Fruit fly (Drosophila melanogaster) whole organism, embryonic: ENCODE data around the gene CG14440.
A peak's percentile ranks its signal among the peaks of the same experiment; 100 is the strongest.

Experiments used
- Abd-B ChIP-seq: fragments of 200-800 bp; sonication (Bioruptor generic); optimal IDR thresholded peaks from 2 replicates; lab custom pipeline; 2018; ENCODE audit warnings: missing biosample characterization, mild to moderate bottlenecking, missing genetic modification characterization, moderate library complexity
- Antp ChIP-seq: fragments of 200-800 bp; sonication (Bioruptor generic); optimal IDR thresholded peaks from 3 replicates; lab custom pipeline; 2016; ENCODE audit warnings: missing biosample characterization, missing genetic modification characterization
- Bgb ChIP-seq: fragments of 200-800 bp; sonication (Bioruptor generic); IDR thresholded peaks from 2 replicates; pipeline ENCODE4 v1.3.6; 2022; ENCODE audit warnings: missing biosample characterization, missing genetic modification characterization; ENCODE audit not compliant: partially characterized antibody
- C15 ChIP-seq: fragments of 200-800 bp; sonication (Bioruptor generic); IDR thresholded peaks from 3 replicates; pipeline ENCODE4 v1.3.6; 2022; ENCODE audit warnings: missing biosample characterization, missing genetic modification characterization
- CG11723 ChIP-seq: fragments of 200-800 bp; sonication (Bioruptor generic); optimal IDR thresholded peaks from 2 replicates; lab custom pipeline; 2017; ENCODE audit warnings: missing biosample characterization, mild to moderate bottlenecking, missing genetic modification characterization
- CG1233 ChIP-seq: fragments of 200-800 bp; sonication (Bioruptor generic); optimal IDR thresholded peaks from 4 replicates; lab custom pipeline; 2018; ENCODE audit warnings: missing biosample characterization, mild to moderate bottlenecking, missing genetic modification characterization
- CG13775 ChIP-seq: fragments of 200-800 bp; sonication (Bioruptor generic); optimal IDR thresholded peaks from 3 replicates; lab custom pipeline; 2017; ENCODE audit warnings: missing biosample characterization, mild to moderate bottlenecking, missing genetic modification characterization
- CG17186 ChIP-seq: fragments of 200-800 bp; sonication (Bioruptor generic); optimal IDR thresholded peaks from 3 replicates; lab custom pipeline; 2017; ENCODE audit warnings: missing biosample characterization, missing genetic modification reagents, missing genetic modification characterization
- CG17359 ChIP-seq: fragments of 200-800 bp; sonication (Bioruptor generic); optimal IDR thresholded peaks from 3 replicates; lab custom pipeline; 2018; ENCODE audit warnings: missing biosample characterization, mild to moderate bottlenecking, missing genetic modification characterization, moderate library complexity
- CG1832 ChIP-seq: fragments of 200-800 bp; sonication (Bioruptor generic); optimal IDR thresholded peaks from 2 replicates; lab custom pipeline; 2017; ENCODE audit warnings: missing biosample characterization, mild to moderate bottlenecking, missing genetic modification characterization, inconsistent platforms
- CG18599 ChIP-seq: fragments of 200-800 bp; sonication (Bioruptor generic); optimal IDR thresholded peaks from 3 replicates; lab custom pipeline; 2017; ENCODE audit warnings: missing biosample characterization, missing genetic modification characterization, mild to moderate bottlenecking, moderate library complexity, missing genetic modification reagents
- CG3281 ChIP-seq: fragments of 200-800 bp; sonication (Bioruptor generic); optimal IDR thresholded peaks from 3 replicates; lab custom pipeline; 2017; ENCODE audit warnings: missing biosample characterization, mild to moderate bottlenecking, missing genetic modification characterization
- CG4282 ChIP-seq: fragments of 200-800 bp; sonication (Bioruptor generic); optimal IDR thresholded peaks from 2 replicates; lab custom pipeline; 2016; ENCODE audit warnings: missing biosample characterization, missing genetic modification characterization
- CG4404 ChIP-seq: fragments of 200-800 bp; sonication (Bioruptor generic); IDR thresholded peaks from 2 replicates; pipeline ENCODE4 v1.3.6; 2022; ENCODE audit warnings: missing biosample characterization, missing genetic modification characterization
- CG9797 ChIP-seq: fragments of 200-800 bp; sonication (Bioruptor generic); optimal IDR thresholded peaks from 3 replicates; lab custom pipeline; 2018; ENCODE audit warnings: missing biosample characterization, mild to moderate bottlenecking, missing genetic modification characterization
- D19A ChIP-seq: fragments of 200-800 bp; optimal IDR thresholded peaks from 3 replicates; lab custom pipeline; 2019; ENCODE audit warnings: missing biosample characterization, mild to moderate bottlenecking, missing genetic modification characterization, moderate library complexity
- D19B ChIP-seq: fragments of 200-800 bp; sonication (Bioruptor generic); optimal IDR thresholded peaks from 2 replicates; lab custom pipeline; 2017; ENCODE audit warnings: missing biosample characterization, mild to moderate bottlenecking, missing genetic modification characterization
- E2f2 ChIP-seq: fragments of 200-800 bp; sonication (Bioruptor generic); IDR thresholded peaks from 2 replicates; pipeline ENCODE4 v1.3.6; 2022; ENCODE audit warnings: missing biosample characterization, missing genetic modification characterization
- ERR ChIP-seq: fragments of 200-800 bp; sonication (Bioruptor generic); optimal IDR thresholded peaks from 2 replicates; lab custom pipeline; 2016; ENCODE audit warnings: missing biosample characterization, missing genetic modification characterization
- Fer3 ChIP-seq: fragments of 200-800 bp; sonication (Bioruptor generic); optimal IDR thresholded peaks from 2 replicates; lab custom pipeline; 2018; ENCODE audit warnings: missing biosample characterization, mild to moderate bottlenecking, missing genetic modification characterization, moderate library complexity
- HLH4C ChIP-seq: fragments of 200-800 bp; sonication (Bioruptor generic); IDR thresholded peaks from 3 replicates; pipeline ENCODE4 v1.3.6; 2022; ENCODE audit warnings: missing biosample characterization, missing genetic modification characterization; ENCODE audit not compliant: partially characterized antibody
- Meics ChIP-seq: fragments of 200-800 bp; sonication (Bioruptor generic); optimal IDR thresholded peaks from 2 replicates; lab custom pipeline; 2017; ENCODE audit warnings: missing biosample characterization, mild to moderate bottlenecking, missing genetic modification characterization
- NFAT ChIP-seq: fragments of 200-800 bp; sonication (Bioruptor generic); IDR thresholded peaks from 2 replicates; pipeline ENCODE4 v1.3.6; 2022; ENCODE audit warnings: missing biosample characterization, missing genetic modification characterization
- Ptx1 ChIP-seq: fragments of 200-800 bp; sonication (Bioruptor generic); IDR thresholded peaks from 2 replicates; pipeline ENCODE4 v1.3.6; 2022; ENCODE audit warnings: missing biosample characterization, missing genetic modification characterization
- Xbp1 ChIP-seq: fragments of 200-800 bp; sonication (Bioruptor generic); optimal IDR thresholded peaks from 3 replicates; lab custom pipeline; 2016; ENCODE audit warnings: missing biosample characterization, mild to moderate bottlenecking, missing genetic modification characterization
- amos ChIP-seq: fragments of 200-800 bp; sonication (Bioruptor generic); IDR thresholded peaks from 2 replicates; pipeline ENCODE4 v1.3.6; 2022; ENCODE audit warnings: missing biosample characterization, missing genetic modification characterization; ENCODE audit not compliant: partially characterized antibody
- aop ChIP-seq: fragments of 200-800 bp; sonication (Bioruptor generic); IDR thresholded peaks from 2 replicates; pipeline ENCODE4 v1.3.6; 2022; ENCODE audit warnings: missing biosample characterization, missing genetic modification characterization
- ash1 ChIP-seq: fragments of 200-800 bp; sonication (Bioruptor generic); optimal IDR thresholded peaks from 2 replicates; lab custom pipeline; 2018; ENCODE audit warnings: missing biosample characterization, mild to moderate bottlenecking, missing genetic modification characterization
- bcd ChIP-seq: fragments of 200-800 bp; sonication (Bioruptor generic); optimal IDR thresholded peaks from 2 replicates; lab custom pipeline; 2017; ENCODE audit warnings: missing biosample characterization, mild to moderate bottlenecking, missing genetic modification characterization
- da ChIP-seq: fragments of 200-800 bp; sonication (Bioruptor generic); optimal IDR thresholded peaks from 2 replicates; lab custom pipeline; 2016; ENCODE audit warnings: missing biosample characterization, missing genetic modification characterization
- dm ChIP-seq: fragments of 200-800 bp; sonication (Bioruptor generic); optimal IDR thresholded peaks from 3 replicates; lab custom pipeline; 2016; ENCODE audit warnings: missing biosample characterization, missing genetic modification characterization
- dmrt11E ChIP-seq: fragments of 200-800 bp; sonication (Bioruptor generic); optimal IDR thresholded peaks from 3 replicates; lab custom pipeline; 2018; ENCODE audit warnings: missing biosample characterization, mild to moderate bottlenecking, missing genetic modification characterization, moderate library complexity
- exex ChIP-seq: fragments of 200-800 bp; sonication (Bioruptor generic); optimal IDR thresholded peaks from 4 replicates; lab custom pipeline; 2018; ENCODE audit warnings: missing biosample characterization, mild to moderate bottlenecking, missing genetic modification characterization, moderate library complexity
- gcm ChIP-seq: fragments of 200-800 bp; sonication (Bioruptor generic); optimal IDR thresholded peaks from 2 replicates; lab custom pipeline; 2019; ENCODE audit warnings: missing biosample characterization, mild to moderate bottlenecking, missing genetic modification characterization, moderate library complexity
- grn ChIP-seq: fragments of 200-800 bp; sonication (Bioruptor generic); optimal IDR thresholded peaks from 3 replicates; lab custom pipeline; 2017; ENCODE audit warnings: missing biosample characterization, missing genetic modification characterization
- hbn ChIP-seq: fragments of 200-800 bp; sonication (Bioruptor generic); IDR thresholded peaks from 2 replicates; pipeline ENCODE4 v1.3.6; 2022; ENCODE audit warnings: missing biosample characterization, missing genetic modification characterization; ENCODE audit not compliant: partially characterized antibody
- insv ChIP-seq, 2 experiments: fragments of 200-800 bp; sonication (Bioruptor generic); optimal IDR thresholded peaks; 3 replicates each; lab custom pipeline; 2016 to 2018; ENCODE audit warnings: missing biosample characterization in 2 of 2, missing genetic modification characterization in 2 of 2
- jumu ChIP-seq: fragments of 200-800 bp; sonication (Bioruptor generic); optimal IDR thresholded peaks from 3 replicates; lab custom pipeline; 2016; ENCODE audit warnings: missing biosample characterization, missing genetic modification characterization
- ken ChIP-seq: fragments of 200-800 bp; sonication (Bioruptor generic); IDR thresholded peaks from 3 replicates; pipeline ENCODE4 v1.3.6; 2022; ENCODE audit warnings: missing biosample characterization, missing genetic modification characterization
- kni ChIP-seq: fragments of 200-800 bp; sonication (Bioruptor generic); optimal IDR thresholded peaks from 3 replicates; lab custom pipeline; 2017; ENCODE audit warnings: mild to moderate bottlenecking, missing biosample characterization, missing genetic modification reagents, missing genetic modification characterization
- knrl ChIP-seq: fragments of 200-800 bp; sonication (Bioruptor generic); IDR thresholded peaks from 3 replicates; pipeline ENCODE4 v1.3.6; 2022; ENCODE audit warnings: missing biosample characterization, missing genetic modification characterization; ENCODE audit not compliant: partially characterized antibody
- lmd ChIP-seq: fragments of 200-800 bp; sonication (Bioruptor generic); IDR thresholded peaks from 2 replicates; pipeline ENCODE4 v1.3.6; 2022; ENCODE audit warnings: missing biosample characterization, missing genetic modification characterization
- nmo ChIP-seq: fragments of 200-800 bp; sonication (Bioruptor generic); optimal IDR thresholded peaks from 2 replicates; lab custom pipeline; 2018; ENCODE audit warnings: missing biosample characterization, mild to moderate bottlenecking, missing genetic modification characterization, moderate library complexity
- pan ChIP-seq, 4 experiments: fragments of >200 bp in 3 of 4; fragments of 200-800 bp in 1 of 4; sonication (Bioruptor generic) in 1 of 4; optimal IDR thresholded peaks in 3 of 4; IDR thresholded peaks in 1 of 4; 2 replicates each; pipeline versions ENCODE4 v1.3.6 to Lab custom; 2017 to 2022; ENCODE audit warnings: missing biosample characterization in 2 of 4, missing genetic modification characterization in 2 of 4, mixed read lengths in 1 of 4
- ro ChIP-seq: fragments of 200-800 bp; sonication (Bioruptor generic); IDR thresholded peaks from 2 replicates; pipeline ENCODE4 v1.3.6; 2022; ENCODE audit warnings: missing biosample characterization, missing genetic modification characterization
- so ChIP-seq: fragments of 200-800 bp; sonication (Bioruptor generic); IDR thresholded peaks from 3 replicates; pipeline ENCODE4 v1.3.6; 2022; ENCODE audit warnings: missing biosample characterization, missing genetic modification characterization
- unpg ChIP-seq: fragments of 200-800 bp; sonication (Bioruptor generic); optimal IDR thresholded peaks from 3 replicates; lab custom pipeline; 2018; ENCODE audit warnings: missing biosample characterization, mild to moderate bottlenecking, missing genetic modification characterization, moderate library complexity
- vfl ChIP-seq: fragments of 200-800 bp; sonication (Bioruptor generic); optimal IDR thresholded peaks from 2 replicates; lab custom pipeline; 2016; ENCODE audit warnings: missing biosample characterization, missing genetic modification characterization

Gene CG14440

dm6 chrX:6654198-6654831 lies 44.1 kb downstream of the CG14440 start, which contains the start of the genes CG3226 and Cdc7 (continued):
- TF ChIP-seq CG17186 (GFP tag; lab: Kevin White, UChicago) (peak; percentile 65), Xbp1 (GFP tag; lab: Kevin White, UChicago) (peak; percentile 68), amos (peak; percentile 87), aop (GFP tag; lab: Robert Waterston, UW) (no peak), lmd (GFP tag; lab: Robert Waterston, UW) (peak; percentile 39; the same call in 1 of the 2 replicates), so (GFP tag; lab: Robert Waterston, UW) (0 out of 3 replicates have a peak, but pooled peaks have one; percentile 44), ro (GFP tag; lab: Robert Waterston, UW) (no peak), pan (optimal IDR thresholded peaks at IDR 0.05; lab: Kevin White, UChicago) (no peak), pan (GFP tag; optimal IDR thresholded peaks at IDR 0.05 in 1 of 2, IDR thresholded peaks at IDR 0.05 in 1 of 2) (peak in 1 of 2 experiments; percentile 58), CG4282 (peak; percentile 26), Antp (GFP tag; lab: Kevin White, UChicago) (peak; percentile 22), vfl (GFP tag; lab: Kevin White, UChicago) (no peak), grn (GFP tag; lab: Kevin White, UChicago) (peak; percentile 69), Abd-B (GFP tag; lab: Kevin White, UChicago) (no peak), Meics (peak; percentile 89), jumu (peak; percentile 6), CG4404 (GFP tag; lab: Robert Waterston, UW) (no peak), CG11723 (GFP tag; lab: Kevin White, UChicago) (peak; percentile 52), HLH4C (GFP tag; lab: Robert Waterston, UW) (peak; percentile 62), exex (tag; lab: Kevin White, UChicago) (peak; percentile 49), bcd (peak; percentile 83), ERR (no peak), kni (GFP tag; lab: Kevin White, UChicago) (peak; percentile 86), ash1 (GFP tag; lab: Kevin White, UChicago) (peak; percentile 66), CG1233 (GFP tag; lab: Kevin White, UChicago) (peak; percentile 70), CG1832 (no peak), E2f2 (GFP tag; lab: Robert Waterston, UW) (peak; percentile 77), C15 (no peak), ken (GFP tag; lab: Robert Waterston, UW) (no peak), knrl (peak; percentile 75), unpg (GFP tag; lab: Kevin White, UChicago) (peak; percentile 63), CG13775 (GFP tag; lab: Kevin White, UChicago) (peak; percentile 87), CG3281 (peak; percentile 88), Ptx1 (GFP tag; lab: Robert Waterston, UW) (peak; percentile 50), CG18599 (GFP tag; lab: Kevin White, UChicago) (peak; percentile 83), Fer3 (tag; lab: Kevin White, UChicago) (peak; percentile 75), D19B (GFP tag; lab: Kevin White, UChicago) (peak; percentile 61), Bgb (GFP tag; lab: Robert Waterston, UW) (peak; percentile 87), CG9797 (GFP tag; lab: Kevin White, UChicago) (peak; percentile 86), dmrt11E (tag; lab: Kevin White, UChicago) (peak; percentile 52), CG17359 (tag; lab: Kevin White, UChicago) (peak; percentile 44), gcm (GFP tag; lab: Kevin White, UChicago) (peak; percentile 74), dm (peak; percentile 35), D19A (tag; lab: Kevin White, UChicago) (peak; percentile 41), hbn (GFP tag; lab: Robert Waterston, UW) (peak; percentile 63; the same call in 1 of the 2 replicates), nmo (GFP tag; lab: Kevin White, UChicago) (peak; percentile 72), insv (GFP tag; optimal IDR thresholded peaks at IDR 0.05; lab: Kevin White, UChicago) (peak in 1 of 2 experiments; percentile 66), da (GFP tag; lab: Kevin White, UChicago) (no peak), NFAT (GFP tag; lab: Robert Waterston, UW) (peak; percentile 58; the same call in 1 of the 2 replicates)
